Worm (Caenorhabditis elegans) whole organism, L1 larva: ENCODE measurements around the gene C09G9.3.
A peak's percentile ranks its signal among the peaks of the same experiment; 100 is the strongest.

Experiments used
- ces-1 ChIP-seq: fragments of 150-350 bp; optimal IDR thresholded peaks from 2 replicates; lab custom pipeline; 2014; ENCODE audit warnings: missing biosample characterization, missing genetic modification reagents, missing genetic modification characterization
- egl-27 ChIP-seq, 2 experiments: fragments of 150-350 bp in 1 of 2; sonication (generic microtip); optimal IDR thresholded peaks; 3 replicates each; lab custom pipeline; 2017 to 2018; ENCODE audit warnings: missing biosample characterization in 2 of 2, missing genetic modification characterization in 2 of 2, missing genetic modification reagents in 2 of 2
- elt-3 ChIP-seq, 6 experiments: fragments of 150-350 bp in 1 of 6; sonication (generic microtip); optimal IDR thresholded peaks; 2 replicates each; lab custom pipeline; 2017 to 2018; ENCODE audit warnings: missing biosample characterization in 6 of 6, missing genetic modification characterization in 6 of 6, inconsistent platforms in 1 of 6
- nhr-12 ChIP-seq: sonication (generic microtip); optimal IDR thresholded peaks from 2 replicates; lab custom pipeline; 2017; ENCODE audit warnings: missing biosample characterization, missing genetic modification characterization
- nhr-76 ChIP-seq: sonication (generic microtip); optimal IDR thresholded peaks from 2 replicates; lab custom pipeline; 2017; ENCODE audit warnings: missing biosample characterization, missing genetic modification characterization
- zag-1 ChIP-seq: fragments of 150-350 bp; optimal IDR thresholded peaks from 2 replicates; lab custom pipeline; 2014; ENCODE audit warnings: missing biosample characterization, missing genetic modification characterization

DNA sequence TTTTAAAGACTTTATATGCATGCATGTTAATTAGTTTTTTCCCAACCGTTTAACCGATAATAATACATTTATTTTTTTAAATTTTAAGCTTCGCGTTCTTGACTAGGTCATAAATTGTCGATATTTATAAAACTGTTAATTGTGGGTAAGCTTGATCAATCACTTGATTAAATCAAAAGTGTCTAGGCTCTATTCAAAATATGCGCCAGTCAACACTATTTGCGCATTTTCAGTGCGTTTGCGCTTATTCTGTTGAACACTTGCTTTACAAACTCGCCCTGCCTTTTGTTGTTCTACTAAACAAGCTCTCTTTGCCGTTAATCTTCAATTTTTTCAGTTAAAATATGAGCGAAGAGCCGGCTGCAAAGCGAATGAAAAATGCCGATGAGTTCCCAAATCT, 18.3 kb upstream of the C09G9.3 start, which contains the start of gene spr-2:
- TF ChIP-seq elt-3 (tag; optimal IDR thresholded peaks at IDR 0.05; lab: Kevin White, UChicago) (peak in 2 of 6 experiments; percentile 12 to 34), ces-1 (no peak), nhr-12 (tag; lab: Kevin White, UChicago) (no peak), zag-1 (tag; lab: Kevin White, UChicago) (no peak), nhr-76 (tag; lab: Kevin White, UChicago) (no peak), egl-27 (tag; optimal IDR thresholded peaks at IDR 0.05; lab: Kevin White, UChicago) (no peak)
